Worm (Caenorhabditis elegans): Measurements from ENCODE around the gene F54F2.7.

ce11 chrIII:8831059-8831750, 24.1 kb upstream of the F54F2.7 start, which contains the start of gene F44E2.10:
- TF ChIP-seq him-1 (tag; optimal IDR thresholded peaks at IDR 0.05) (no peak), dao-5 (tag; optimal IDR thresholded peaks at IDR 0.05) (no peak), W03F9.2 (tag; optimal IDR thresholded peaks at IDR 0.05) (no peak)

Measured in whole organism, L4/young adult.